Worm (Caenorhabditis elegans) whole organism, midembryonic: ENCODE measurements around the gene T13F3.8.

Experiments used
- T22C8.4 ChIP-seq: fragments of 200-800 bp; sonication (Bioruptor generic); IDR thresholded peaks from 2 replicates; pipeline ENCODE4 v1.3.6; 2022; ENCODE audit warnings: missing genetic modification characterization, missing compliant biosample characterization
- cog-1 ChIP-seq: sonication (generic microtip); optimal IDR thresholded peaks from 2 replicates; lab custom pipeline; 2016; ENCODE audit warnings: missing genetic modification characterization, missing compliant biosample characterization
- flt-1 ChIP-seq: fragments of 200-800 bp; sonication (Bioruptor generic); IDR thresholded peaks from 2 replicates; pipeline ENCODE4 v1.3.6; 2022; ENCODE audit warnings: missing genetic modification characterization, missing compliant biosample characterization
- klf-2 ChIP-seq: fragments of 200-800 bp; sonication (Bioruptor generic); conservative IDR thresholded peaks from 2 replicates; pipeline ENCODE4 v1.3.6; 2022; ENCODE audit warnings: missing genetic modification reagents, missing genetic modification characterization, missing compliant biosample characterization
- med-1 ChIP-seq: sonication (generic microtip); optimal IDR thresholded peaks from 2 replicates; lab custom pipeline; 2017; ENCODE audit warnings: missing genetic modification characterization, mild to moderate bottlenecking, missing compliant biosample characterization, antibody characterized with exemption, missing genetic modification reagents; ENCODE audit not compliant: insufficient read depth
- ref-1 ChIP-seq: fragments of 200-800 bp; sonication (Bioruptor generic); conservative IDR thresholded peaks from 2 replicates; pipeline ENCODE4 v1.3.6; 2022; ENCODE audit warnings: missing genetic modification reagents, missing genetic modification characterization, missing compliant biosample characterization
- tab-1 ChIP-seq: fragments of 200-800 bp; sonication (Bioruptor generic); IDR thresholded peaks from 2 replicates; pipeline ENCODE4 v1.3.6; 2022; ENCODE audit warnings: missing genetic modification characterization, missing compliant biosample characterization
- ztf-23 ChIP-seq: fragments of 200-800 bp; sonication (Bioruptor generic); IDR thresholded peaks from 2 replicates; pipeline ENCODE4 v1.3.6; 2022; ENCODE audit warnings: missing genetic modification reagents, missing genetic modification characterization, missing compliant biosample characterization
- ztf-29 ChIP-seq: fragments of 200-800 bp; sonication (Bioruptor generic); IDR thresholded peaks from 2 replicates; pipeline ENCODE4 v1.3.6; 2022; ENCODE audit warnings: missing genetic modification reagents, missing genetic modification characterization, missing compliant biosample characterization

T13F3.8 gene

ce11 chrV:16269556-16269955, at the start of gene T13F3.8, which contains the start of gene fbxa-2:
TSS of gene T13F3.8 (plus strand) at chrV:16269800.
TSS of gene fbxa-2 (minus strand) at chrV:16269656.
- no peak for TF ChIP-seq klf-2
- no peak for TF ChIP-seq tab-1 (GFP tag; lab: Robert Waterston, UW)
- no peak for TF ChIP-seq ztf-29 (GFP tag; lab: Robert Waterston, UW)
- TF ChIP-seq med-1 (GFP tag; lab: Kevin White, UChicago): no peak
- TF ChIP-seq ref-1 (GFP tag; lab: Robert Waterston, UW): no peak
- TF ChIP-seq flt-1 (GFP tag; lab: Robert Waterston, UW): no peak
- TF ChIP-seq cog-1 (tag; lab: Kevin White, UChicago): no peak
- TF ChIP-seq ztf-23: no peak
- no peak for TF ChIP-seq T22C8.4 (GFP tag; lab: Robert Waterston, UW)

- no peak for TF ChIP-seq tab-1 (GFP tag; lab: Robert Waterston, UW)
- TF ChIP-seq med-1 (GFP tag; lab: Kevin White, UChicago): no peak
- no peak for TF ChIP-seq flt-1 (GFP tag; lab: Robert Waterston, UW)
- no peak for TF ChIP-seq T22C8.4 (GFP tag; lab: Robert Waterston, UW)
- TF ChIP-seq ref-1 (GFP tag; lab: Robert Waterston, UW): no peak
- TF ChIP-seq klf-2: no peak
- no peak for TF ChIP-seq cog-1 (tag; lab: Kevin White, UChicago)
- TF ChIP-seq ztf-29 (GFP tag; lab: Robert Waterston, UW): no peak
- no peak for TF ChIP-seq ztf-23
Observed at ce11 chrV:16220020-16220419, 49.6 kb upstream of the T13F3.8 start.

ce11 chrV:16224027-16224426, 45.6 kb upstream of the T13F3.8 start, which contains the start of gene stdh-2:
TSS of gene stdh-2 (plus strand) at chrV:16224327.
- TF ChIP-seq flt-1 (GFP tag; lab: Robert Waterston, UW) (no peak), ref-1 (GFP tag; lab: Robert Waterston, UW) (no peak), klf-2 (no peak), tab-1 (GFP tag; lab: Robert Waterston, UW) (no peak), med-1 (GFP tag; lab: Kevin White, UChicago) (no peak), cog-1 (tag; lab: Kevin White, UChicago) (no peak), ztf-23 (no peak), ztf-29 (GFP tag; lab: Robert Waterston, UW) (no peak), T22C8.4 (GFP tag; lab: Robert Waterston, UW) (no peak)

- TF ChIP-seq tab-1 (GFP tag; lab: Robert Waterston, UW): no peak
- TF ChIP-seq ztf-23: no peak
- no peak for TF ChIP-seq klf-2
- TF ChIP-seq T22C8.4 (GFP tag; lab: Robert Waterston, UW): no peak
- TF ChIP-seq ref-1 (GFP tag; lab: Robert Waterston, UW): no peak
- no peak for TF ChIP-seq flt-1 (GFP tag; lab: Robert Waterston, UW)
- no peak for TF ChIP-seq cog-1 (tag; lab: Kevin White, UChicago)
- TF ChIP-seq ztf-29 (GFP tag; lab: Robert Waterston, UW): no peak
- TF ChIP-seq med-1 (GFP tag; lab: Kevin White, UChicago): no peak
Observed at ce11 chrV:16225524-16226116, 44.0 kb upstream of the T13F3.8 start.

- TF ChIP-seq klf-2: no peak
- no peak for TF ChIP-seq ztf-29 (GFP tag; lab: Robert Waterston, UW)
- no peak for TF ChIP-seq flt-1 (GFP tag; lab: Robert Waterston, UW)
- TF ChIP-seq ztf-23: no peak
Observed at ce11 chrV:16226581-16226980, 43.0 kb upstream of the T13F3.8 start, which contains the start of gene F11A5.13. TSS of gene F11A5.13 (minus strand) at chrV:16226681.

- TF ChIP-seq ref-1 (GFP tag; lab: Robert Waterston, UW): no peak
- no peak for TF ChIP-seq ztf-23
- no peak for TF ChIP-seq ztf-29 (GFP tag; lab: Robert Waterston, UW)
- TF ChIP-seq klf-2: no peak
- no peak for TF ChIP-seq flt-1 (GFP tag; lab: Robert Waterston, UW)
- TF ChIP-seq T22C8.4 (GFP tag; lab: Robert Waterston, UW): no peak
- no peak for TF ChIP-seq med-1 (GFP tag; lab: Kevin White, UChicago)
- no peak for TF ChIP-seq cog-1 (tag; lab: Kevin White, UChicago)
- no peak for TF ChIP-seq tab-1 (GFP tag; lab: Robert Waterston, UW)
Observed at ce11 chrV:16229439-16229838, 40.2 kb upstream of the T13F3.8 start.

- no peak for TF ChIP-seq med-1 (GFP tag; lab: Kevin White, UChicago)
- no peak for TF ChIP-seq klf-2
- no peak for TF ChIP-seq T22C8.4 (GFP tag; lab: Robert Waterston, UW)
- TF ChIP-seq ref-1 (GFP tag; lab: Robert Waterston, UW): no peak
- TF ChIP-seq ztf-23: no peak
- TF ChIP-seq tab-1 (GFP tag; lab: Robert Waterston, UW): no peak
Observed at ce11 chrV:16229896-16230295, 39.7 kb upstream of the T13F3.8 start, which contains the start of the genes F21H7.2 and F21H7.12. TSS of gene F21H7.2 (minus strand) at chrV:16229996. TSS of gene F21H7.12 (plus strand) at chrV:16230165.

ce11 chrV:16232180-16232579, 37.4 kb upstream of the T13F3.8 start, which contains the start of gene gst-22:
TSS of gene gst-22 (minus strand) at chrV:16232282.
- no peak for TF ChIP-seq cog-1 (tag; lab: Kevin White, UChicago)
- TF ChIP-seq med-1 (GFP tag; lab: Kevin White, UChicago): no peak
- no peak for TF ChIP-seq ref-1 (GFP tag; lab: Robert Waterston, UW)
- TF ChIP-seq tab-1 (GFP tag; lab: Robert Waterston, UW): no peak
- no peak for TF ChIP-seq flt-1 (GFP tag; lab: Robert Waterston, UW)
- no peak for TF ChIP-seq T22C8.4 (GFP tag; lab: Robert Waterston, UW)
- TF ChIP-seq ztf-23: no peak
- TF ChIP-seq ztf-29 (GFP tag; lab: Robert Waterston, UW): no peak
- TF ChIP-seq klf-2: no peak

ce11 chrV:16233624-16234023, 36.0 kb upstream of the T13F3.8 start, which contains the start of gene clec-233:
TSS of gene clec-233 (plus strand) at chrV:16233924.
- no peak for TF ChIP-seq ref-1 (GFP tag; lab: Robert Waterston, UW)
